Fruit fly (Drosophila melanogaster) whole organism, pupa: Measurements from ENCODE around the gene ssx.

Experiments
- CG10348 ChIP-seq: fragments of 200-800 bp; sonication (Bioruptor generic); IDR thresholded peaks from 2 replicates; pipeline ENCODE4 v1.3.6; 2022; ENCODE audit warnings: missing biosample characterization, missing genetic modification characterization
- CG12605 ChIP-seq: fragments of 200-800 bp; sonication (Bioruptor generic); IDR thresholded peaks from 2 replicates; pipeline ENCODE4 v1.3.6; 2022; ENCODE audit warnings: missing biosample characterization, missing genetic modification characterization
- CG13204 ChIP-seq: fragments of 200-800 bp; sonication (Bioruptor generic); optimal IDR thresholded peaks from 2 replicates; lab custom pipeline; 2018; ENCODE audit warnings: missing biosample characterization, mild to moderate bottlenecking, missing genetic modification characterization, moderate library complexity
- CG14655 ChIP-seq: fragments of 200-800 bp; sonication (Bioruptor generic); optimal IDR thresholded peaks from 3 replicates; lab custom pipeline; 2017; ENCODE audit warnings: mild to moderate bottlenecking, missing biosample characterization, missing genetic modification reagents, missing genetic modification characterization
- CG15710 ChIP-seq: fragments of 200-800 bp; sonication (Bioruptor generic); optimal IDR thresholded peaks from 2 replicates; lab custom pipeline; 2018; ENCODE audit warnings: missing biosample characterization, mild to moderate bottlenecking, missing genetic modification characterization, moderate library complexity
- CG17806 ChIP-seq: fragments of 200-800 bp; sonication (Bioruptor generic); optimal IDR thresholded peaks from 2 replicates; lab custom pipeline; 2018; ENCODE audit warnings: missing biosample characterization, mild to moderate bottlenecking, missing genetic modification characterization, moderate library complexity
- CG32121 ChIP-seq: fragments of 200-800 bp; sonication (Bioruptor generic); IDR thresholded peaks from 2 replicates; pipeline ENCODE4 v1.3.6; 2022; ENCODE audit warnings: missing biosample characterization, missing genetic modification characterization
- CG34367 ChIP-seq: fragments of 200-800 bp; sonication (Bioruptor generic); optimal IDR thresholded peaks from 2 replicates; lab custom pipeline; 2018; ENCODE audit warnings: missing biosample characterization, mild to moderate bottlenecking, missing genetic modification characterization
- CG4496 ChIP-seq: fragments of 200-800 bp; sonication (Bioruptor generic); IDR thresholded peaks from 3 replicates; pipeline ENCODE4 v1.3.6; 2022; ENCODE audit warnings: missing biosample characterization, missing genetic modification characterization
- CG8159 ChIP-seq: fragments of 200-800 bp; sonication (Bioruptor generic); optimal IDR thresholded peaks from 3 replicates; lab custom pipeline; 2018; ENCODE audit warnings: missing biosample characterization, mild to moderate bottlenecking, missing genetic modification characterization, moderate library complexity
- CG8301 ChIP-seq: fragments of 200-800 bp; sonication (Bioruptor generic); optimal IDR thresholded peaks from 2 replicates; lab custom pipeline; 2018; ENCODE audit warnings: missing biosample characterization, mild to moderate bottlenecking, missing genetic modification characterization
- CG9948 ChIP-seq: fragments of 200-800 bp; sonication (Bioruptor generic); optimal IDR thresholded peaks from 2 replicates; lab custom pipeline; 2018; ENCODE audit warnings: missing biosample characterization, mild to moderate bottlenecking, missing genetic modification characterization, moderate library complexity
- D1 ChIP-seq: fragments of 200-800 bp; sonication (Bioruptor generic); optimal IDR thresholded peaks from 2 replicates; lab custom pipeline; 2018; ENCODE audit warnings: missing biosample characterization, mild to moderate bottlenecking, missing genetic modification characterization, moderate library complexity
- EcR ChIP-seq: fragments of 200-800 bp; sonication (Bioruptor generic); optimal IDR thresholded peaks from 3 replicates; lab custom pipeline; 2019; ENCODE audit warnings: missing biosample characterization, missing genetic modification characterization, mild to moderate bottlenecking, moderate library complexity, missing genetic modification reagents
- Ets98B ChIP-seq: fragments of 200-800 bp; sonication (Bioruptor generic); IDR thresholded peaks from 2 replicates; pipeline ENCODE4 v1.3.6; 2022; ENCODE audit warnings: missing biosample characterization, missing genetic modification characterization
- Pif1A ChIP-seq: fragments of 200-800 bp; sonication (Bioruptor generic); optimal IDR thresholded peaks from 3 replicates; lab custom pipeline; 2016; ENCODE audit warnings: missing biosample characterization, missing genetic modification characterization
- Pif1B ChIP-seq: fragments of 200-800 bp; sonication (Bioruptor generic); optimal IDR thresholded peaks from 3 replicates; lab custom pipeline; 2016; ENCODE audit warnings: missing biosample characterization, missing genetic modification characterization
- Snoo ChIP-seq: fragments of 200-800 bp; sonication (Bioruptor generic); optimal IDR thresholded peaks from 3 replicates; lab custom pipeline; 2017; ENCODE audit warnings: missing biosample characterization, mild to moderate bottlenecking, missing genetic modification characterization, inconsistent platforms
- fd96Ca ChIP-seq: fragments of 200-800 bp; sonication (Bioruptor generic); IDR thresholded peaks from 3 replicates; pipeline ENCODE4 v1.3.6; 2022; ENCODE audit warnings: missing biosample characterization, missing genetic modification characterization
- gl ChIP-seq: fragments of 200-800 bp; sonication (Bioruptor generic); optimal IDR thresholded peaks from 2 replicates; lab custom pipeline; 2018; ENCODE audit warnings: missing biosample characterization, mild to moderate bottlenecking, missing genetic modification characterization
- rn ChIP-seq: fragments of 200-800 bp; sonication (Bioruptor generic); IDR thresholded peaks from 2 replicates; pipeline ENCODE4 v1.3.6; 2022; ENCODE audit warnings: missing biosample characterization, missing genetic modification characterization

Gene ssx

DNA sequence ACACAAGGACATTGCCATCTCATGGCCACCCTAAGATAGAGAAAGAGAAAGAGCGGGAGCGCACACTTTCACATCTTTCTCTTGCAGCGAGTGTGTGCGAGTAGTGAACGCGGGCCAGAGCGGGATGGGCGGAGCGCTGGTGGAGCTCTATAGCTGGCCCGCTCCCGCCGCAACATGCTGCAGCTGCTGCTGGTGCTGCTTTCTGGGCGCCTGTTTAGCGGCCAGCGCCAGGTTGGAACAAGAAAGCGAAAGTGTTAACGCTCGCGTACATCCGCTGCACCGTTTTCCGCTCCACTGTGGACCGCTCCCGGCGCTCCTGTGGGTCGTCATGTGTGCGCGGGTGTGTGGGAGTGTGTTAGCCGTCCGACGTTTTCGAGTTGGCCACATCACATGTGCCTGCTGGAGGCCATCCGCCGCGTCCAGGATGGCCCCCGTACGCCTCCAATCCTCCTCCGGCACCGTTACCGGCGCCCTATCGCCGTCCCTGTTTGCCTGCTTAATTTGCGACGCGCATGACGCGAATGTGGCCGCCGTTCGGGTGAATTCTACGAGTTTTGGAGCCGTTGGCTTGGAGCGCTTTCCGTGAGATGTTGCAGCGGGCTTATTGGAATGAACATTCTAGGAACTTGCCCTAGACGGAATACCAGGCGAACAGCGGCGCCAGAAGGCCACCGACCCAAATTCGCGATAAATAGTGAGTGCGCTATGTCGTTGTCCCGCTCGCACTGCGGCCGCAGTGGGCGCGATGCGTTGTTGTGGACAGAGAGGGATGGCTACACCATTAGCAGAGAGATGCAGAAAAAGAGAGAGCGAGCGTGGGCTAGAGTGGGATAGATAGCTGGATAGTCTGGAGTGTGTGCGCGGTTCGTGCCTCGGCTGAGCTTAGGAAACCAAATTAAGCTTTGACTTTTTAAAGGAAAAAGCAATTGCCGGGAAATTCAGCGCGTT lies 28.9 kb downstream of the ssx start:
- TF ChIP-seq EcR (GFP tag; lab: Kevin White, UChicago) = peak; percentile 85
- TF ChIP-seq Pif1B (GFP tag; lab: Kevin White, UChicago) = no peak
- peak; percentile 79 for TF ChIP-seq CG32121 (GFP tag; lab: Robert Waterston, UW)
- TF ChIP-seq CG14655 (GFP tag; lab: Kevin White, UChicago) = peak; percentile 27
- TF ChIP-seq CG9948 (tag; lab: Kevin White, UChicago) = no peak
- peak; percentile 17; the same call in 1 of the 2 replicates for TF ChIP-seq CG12605 (GFP tag; lab: Robert Waterston, UW)
- peak; percentile 100 for TF ChIP-seq CG13204 (GFP tag; lab: Kevin White, UChicago)
- peak; percentile 11; the same call in 1 of the 2 replicates for TF ChIP-seq CG10348 (GFP tag; lab: Robert Waterston, UW)
- peak; percentile 12 for TF ChIP-seq Snoo (tag; lab: Kevin White, UChicago)
- peak; percentile 43 for TF ChIP-seq Ets98B (GFP tag; lab: Robert Waterston, UW)
- peak; percentile 45; the same call in 2 of the 3 replicates for TF ChIP-seq CG4496
- no peak for TF ChIP-seq D1 (tag; lab: Kevin White, UChicago)

DNA sequence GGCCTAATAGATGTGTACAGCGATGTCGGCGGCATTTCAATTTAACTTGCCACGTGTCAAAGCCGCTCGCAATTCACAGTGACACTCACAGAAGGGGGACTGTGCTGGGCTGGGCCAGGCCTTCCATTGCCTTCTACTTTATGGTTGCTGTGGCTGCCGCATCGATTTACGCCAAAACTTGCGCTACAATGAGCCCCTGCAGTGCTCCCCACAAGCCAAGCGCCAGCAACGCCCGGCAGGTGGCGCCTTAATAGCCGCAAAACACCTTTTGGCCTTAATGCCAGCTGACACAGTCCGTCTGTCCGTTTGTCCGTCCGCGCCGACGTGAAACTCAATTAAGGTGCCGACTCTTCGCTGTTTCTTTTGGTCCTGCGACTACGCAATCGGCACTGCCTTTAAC lies 34.6 kb downstream of the ssx start:
- TF ChIP-seq fd96Ca (GFP tag; lab: Robert Waterston, UW) = no peak
- no peak for TF ChIP-seq Snoo (tag; lab: Kevin White, UChicago)
- TF ChIP-seq Ets98B (GFP tag; lab: Robert Waterston, UW) = no peak
- TF ChIP-seq Pif1A = no peak
- no peak for TF ChIP-seq CG12605 (GFP tag; lab: Robert Waterston, UW)
- TF ChIP-seq CG4496 = no peak
- TF ChIP-seq EcR (GFP tag; lab: Kevin White, UChicago) = no peak
- no peak for TF ChIP-seq CG9948 (tag; lab: Kevin White, UChicago)
- TF ChIP-seq CG32121 (GFP tag; lab: Robert Waterston, UW) = no peak
- TF ChIP-seq CG17806 = no peak
- TF ChIP-seq rn (GFP tag; lab: Robert Waterston, UW) = no peak
- TF ChIP-seq CG15710 (tag; lab: Kevin White, UChicago) = no peak
- no peak for TF ChIP-seq CG34367 (tag; lab: Kevin White, UChicago)
- TF ChIP-seq CG8301 = no peak
- no peak for TF ChIP-seq CG13204 (GFP tag; lab: Kevin White, UChicago)

DNA sequence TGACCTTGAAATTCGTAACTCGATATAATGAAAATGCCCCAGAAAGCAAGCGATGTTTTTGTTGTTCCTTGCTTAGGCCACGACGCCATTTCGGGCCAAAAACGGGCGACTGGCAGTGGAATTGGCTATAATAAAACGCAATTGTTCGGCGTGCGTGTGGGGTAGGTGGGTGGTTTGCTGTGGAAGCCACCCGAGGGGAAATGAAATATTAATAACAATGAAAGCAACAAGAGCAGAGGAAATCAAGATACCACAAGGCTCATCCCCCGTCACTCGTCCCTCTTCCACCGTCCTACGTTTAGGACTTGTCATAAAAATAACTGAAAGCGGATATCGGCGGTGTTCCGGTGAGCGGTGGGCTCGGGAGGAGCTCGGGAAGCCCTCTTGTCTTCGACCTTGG lies 35.4 kb downstream of the ssx start:
- TF ChIP-seq CG14655 (GFP tag; lab: Kevin White, UChicago) (no peak), CG8301 (no peak)

DNA sequence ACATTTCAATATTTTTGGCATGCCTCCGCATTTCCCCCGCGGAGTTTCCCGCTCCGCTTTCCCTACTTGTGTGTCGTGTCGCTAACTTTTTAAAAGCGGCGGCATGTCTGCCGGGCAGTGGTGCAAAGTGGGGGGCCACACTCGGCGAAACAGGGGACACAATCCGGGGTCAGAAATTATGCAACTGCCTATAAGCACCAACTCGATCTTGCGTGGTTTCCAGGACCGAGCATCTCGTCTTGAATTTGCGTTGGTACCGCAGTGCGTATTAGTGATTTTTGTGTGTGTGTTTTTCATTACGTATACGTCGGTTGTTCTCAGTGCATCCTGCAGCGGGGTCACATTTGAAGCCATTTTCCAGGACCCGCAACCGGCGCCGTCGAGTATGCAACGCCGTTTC lies 37.3 kb downstream of the ssx start:
- TF ChIP-seq EcR (GFP tag; lab: Kevin White, UChicago) = no peak
- TF ChIP-seq gl = no peak
- no peak for TF ChIP-seq CG8159 (tag; lab: Kevin White, UChicago)
- TF ChIP-seq CG15710 (tag; lab: Kevin White, UChicago) = no peak
- TF ChIP-seq CG34367 (tag; lab: Kevin White, UChicago) = no peak
- no peak for TF ChIP-seq Pif1A
- no peak for TF ChIP-seq D1 (tag; lab: Kevin White, UChicago)
- no peak for TF ChIP-seq Ets98B (GFP tag; lab: Robert Waterston, UW)
- no peak for TF ChIP-seq CG17806
- TF ChIP-seq CG10348 (GFP tag; lab: Robert Waterston, UW) = no peak
- TF ChIP-seq CG12605 (GFP tag; lab: Robert Waterston, UW) = no peak
- TF ChIP-seq CG14655 (GFP tag; lab: Kevin White, UChicago) = no peak
- TF ChIP-seq Snoo (tag; lab: Kevin White, UChicago) = no peak
- no peak for TF ChIP-seq rn (GFP tag; lab: Robert Waterston, UW)
- TF ChIP-seq CG9948 (tag; lab: Kevin White, UChicago) = no peak
- no peak for TF ChIP-seq CG8301
- TF ChIP-seq fd96Ca (GFP tag; lab: Robert Waterston, UW) = no peak
- no peak for TF ChIP-seq CG4496
- TF ChIP-seq, all 21 proteins: peak for 0

DNA sequence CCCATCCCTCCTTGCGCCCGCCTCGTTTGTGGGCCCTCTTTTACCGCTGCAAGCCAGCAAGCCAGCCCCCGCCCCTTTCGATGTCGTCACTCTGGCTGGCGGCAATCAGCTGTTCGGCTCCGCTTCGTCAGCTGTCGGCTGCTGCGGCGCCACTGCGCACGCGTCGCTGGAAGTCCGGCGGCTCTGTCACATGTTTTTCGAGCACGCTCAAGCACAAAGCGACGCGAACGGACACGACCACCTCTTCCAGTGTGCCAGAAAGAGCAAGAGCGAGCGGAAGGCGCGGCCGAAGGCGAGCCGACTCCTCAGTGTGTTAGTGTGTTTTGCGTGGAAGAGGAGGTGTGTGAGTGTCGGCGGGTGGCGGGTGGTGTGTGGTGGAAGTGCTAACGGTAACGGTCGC lies 38.6 kb downstream of the ssx start, which contains the start of gene futsch:
futsch (plus strand) TSS at position 106 of the 400 bp plus-strand sequence.
- peak; percentile 69 for TF ChIP-seq CG13204 (GFP tag; lab: Kevin White, UChicago)
- no peak for TF ChIP-seq Pif1B (GFP tag; lab: Kevin White, UChicago)

DNA sequence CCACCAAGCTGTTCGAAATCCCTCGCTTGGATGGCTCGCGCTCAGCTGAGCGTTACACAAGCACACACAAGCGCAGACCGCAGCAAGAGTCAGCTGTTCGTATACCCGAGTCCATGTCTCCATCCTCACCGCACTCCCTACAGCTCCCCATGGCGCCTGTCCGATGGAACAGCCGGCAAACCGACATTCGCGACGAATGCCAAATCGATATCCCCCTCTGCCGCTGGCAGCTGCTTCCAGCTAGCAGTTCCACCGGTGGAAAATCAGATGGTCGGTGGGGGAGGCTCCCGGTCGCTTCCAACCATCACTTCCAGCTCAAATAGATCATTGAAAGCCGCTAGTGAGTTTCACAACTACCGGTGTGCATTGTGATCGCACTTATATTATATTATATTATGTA lies 39.9 kb downstream of the ssx start:
- peak; percentile 35 for TF ChIP-seq CG13204 (GFP tag; lab: Kevin White, UChicago)
- no peak for TF ChIP-seq rn (GFP tag; lab: Robert Waterston, UW)
